Fruit fly (Drosophila melanogaster) whole organism, embryonic: ENCODE results near the gene CG14650.

Experiments
- Ada2b ChIP-seq: fragments of 200-800 bp; sonication (Bioruptor generic); IDR thresholded peaks from 2 replicates; pipeline ENCODE4 v1.3.6; 2022; ENCODE audit warnings: missing biosample characterization, missing genetic modification characterization
- Atf3 ChIP-seq: fragments of 200-800 bp; sonication (Bioruptor generic); optimal IDR thresholded peaks from 3 replicates; lab custom pipeline; 2016; ENCODE audit warnings: missing biosample characterization, missing genetic modification characterization
- Awh ChIP-seq: fragments of 200-800 bp; sonication (Bioruptor generic); IDR thresholded peaks from 2 replicates; pipeline ENCODE4, ENCODE4 v1.3.6; 2022; ENCODE audit warnings: missing biosample characterization, missing genetic modification characterization
- BEAF-32 ChIP-seq: fragments of 200-800 bp; sonication (Bioruptor generic); optimal IDR thresholded peaks from 3 replicates; lab custom pipeline; 2017; ENCODE audit warnings: missing biosample characterization, missing genetic modification characterization, mild to moderate bottlenecking, moderate library complexity, missing genetic modification reagents
- CG11560 ChIP-seq: fragments of 200-800 bp; sonication (Bioruptor generic); IDR thresholded peaks from 3 replicates; pipeline ENCODE4 v1.3.6; 2022; ENCODE audit warnings: missing biosample characterization, missing genetic modification characterization
- CG11695 ChIP-seq: fragments of 200-800 bp; sonication (Bioruptor generic); IDR thresholded peaks from 3 replicates; pipeline ENCODE4 v1.3.6; 2022; ENCODE audit warnings: missing biosample characterization, missing genetic modification characterization
- CG12942 ChIP-seq: fragments of 200-800 bp; sonication (Bioruptor generic); optimal IDR thresholded peaks from 3 replicates; lab custom pipeline; 2016; ENCODE audit warnings: missing biosample characterization, missing genetic modification characterization
- CG13894 ChIP-seq: fragments of 200-800 bp; sonication (Bioruptor generic); optimal IDR thresholded peaks from 3 replicates; lab custom pipeline; 2018; ENCODE audit warnings: missing biosample characterization, mild to moderate bottlenecking, missing genetic modification characterization, moderate library complexity
- CG15601 ChIP-seq: fragments of 200-800 bp; sonication (Bioruptor generic); optimal IDR thresholded peaks from 3 replicates; lab custom pipeline; 2019; ENCODE audit warnings: missing biosample characterization, mild to moderate bottlenecking, missing genetic modification characterization, moderate library complexity
- CG16779 ChIP-seq: fragments of 200-800 bp; sonication (Bioruptor generic); IDR thresholded peaks from 2 replicates; pipeline ENCODE4 v1.3.6; 2022; ENCODE audit warnings: missing biosample characterization, missing genetic modification characterization
- CG18476 ChIP-seq: fragments of 200-800 bp; sonication (Bioruptor generic); optimal IDR thresholded peaks from 2 replicates; lab custom pipeline; 2016; ENCODE audit warnings: missing biosample characterization, mild to moderate bottlenecking, missing genetic modification characterization
- CG32532 ChIP-seq: fragments of 200-800 bp; sonication (Bioruptor generic); IDR thresholded peaks from 2 replicates; pipeline ENCODE4 v1.3.6; 2022; ENCODE audit warnings: missing biosample characterization, missing genetic modification characterization
- CG32772 ChIP-seq: fragments of 200-800 bp; sonication (Bioruptor generic); IDR thresholded peaks from 2 replicates; pipeline ENCODE4 v1.3.6; 2022; ENCODE audit warnings: missing biosample characterization, missing genetic modification characterization
- CG33557 ChIP-seq: fragments of 200-800 bp; sonication (Bioruptor generic); optimal IDR thresholded peaks from 2 replicates; lab custom pipeline; 2019; ENCODE audit warnings: missing biosample characterization, mild to moderate bottlenecking, missing genetic modification characterization, moderate library complexity
- CG42726 ChIP-seq: fragments of 200-800 bp; sonication (Bioruptor generic); IDR thresholded peaks from 2 replicates; pipeline ENCODE4 v1.3.6; 2022; ENCODE audit warnings: missing biosample characterization, missing genetic modification characterization; ENCODE audit not compliant: partially characterized antibody
- CG4707 ChIP-seq: fragments of 200-800 bp; sonication (Bioruptor generic); optimal IDR thresholded peaks from 2 replicates; lab custom pipeline; 2018; ENCODE audit warnings: missing biosample characterization, mild to moderate bottlenecking, missing genetic modification characterization, moderate library complexity
- CG8089 ChIP-seq: fragments of 200-800 bp; sonication (Bioruptor generic); optimal IDR thresholded peaks from 3 replicates; lab custom pipeline; 2016; ENCODE audit warnings: missing biosample characterization, missing genetic modification characterization
- CG8281 ChIP-seq: fragments of 200-800 bp; sonication (Bioruptor generic); optimal IDR thresholded peaks from 2 replicates; lab custom pipeline; 2018; ENCODE audit warnings: missing biosample characterization, mild to moderate bottlenecking, missing genetic modification characterization, moderate library complexity
- GATAe ChIP-seq: fragments of 200-800 bp; sonication (Bioruptor generic); conservative IDR thresholded peaks from 2 replicates; pipeline ENCODE4 v1.3.6; 2022; ENCODE audit warnings: missing biosample characterization, missing genetic modification characterization
- HmgZ ChIP-seq: fragments of 200-800 bp; sonication (Bioruptor generic); optimal IDR thresholded peaks from 2 replicates; lab custom pipeline; 2018; ENCODE audit warnings: missing biosample characterization, mild to moderate bottlenecking, missing genetic modification characterization
- Lpt ChIP-seq: fragments of >200 bp; optimal IDR thresholded peaks from 2 replicates; lab custom pipeline; 2018; ENCODE audit warnings: missing biosample characterization, missing genetic modification characterization
- Myb ChIP-seq: fragments of 200-800 bp; sonication (Bioruptor generic); optimal IDR thresholded peaks from 2 replicates; lab custom pipeline; 2016; ENCODE audit warnings: missing biosample characterization, missing genetic modification characterization
- NK7.1 ChIP-seq: fragments of 200-800 bp; sonication (Bioruptor generic); optimal IDR thresholded peaks from 3 replicates; lab custom pipeline; 2016; ENCODE audit warnings: missing biosample characterization, missing genetic modification characterization
- PHDP ChIP-seq: fragments of 200-800 bp; sonication (Bioruptor generic); optimal IDR thresholded peaks from 3 replicates; lab custom pipeline; 2018; ENCODE audit warnings: missing biosample characterization, mild to moderate bottlenecking, missing genetic modification characterization, moderate library complexity
- Sry-δ ChIP-seq: fragments of 200-800 bp; sonication (Bioruptor generic); optimal IDR thresholded peaks from 2 replicates; lab custom pipeline; 2016; ENCODE audit warnings: missing biosample characterization, missing genetic modification characterization
- Stat92E ChIP-seq, 3 experiments: fragments of >200 bp in 2 of 3; fragments of 200-800 bp in 1 of 3; sonication (Bioruptor generic) in 1 of 3; optimal IDR thresholded peaks; 2 replicates each; lab custom pipeline; 2017 to 2019; ENCODE audit warnings: missing biosample characterization in 3 of 3, missing genetic modification characterization in 3 of 3, mild to moderate bottlenecking in 1 of 3, moderate library complexity in 1 of 3
- Usf ChIP-seq: fragments of 200-800 bp; sonication (Bioruptor generic); optimal IDR thresholded peaks from 2 replicates; lab custom pipeline; 2017; ENCODE audit warnings: missing genotype, missing biosample characterization, missing genetic modification characterization
- ase ChIP-seq: fragments of 200-800 bp; sonication (Bioruptor generic); IDR thresholded peaks from 3 replicates; pipeline ENCODE4 v1.3.6; 2022; ENCODE audit warnings: missing biosample characterization, missing genetic modification characterization
- bigmax ChIP-seq: fragments of 200-800 bp; sonication (Bioruptor generic); optimal IDR thresholded peaks from 2 replicates; lab custom pipeline; 2018; ENCODE audit warnings: missing biosample characterization, mild to moderate bottlenecking, missing genetic modification characterization
- ci ChIP-seq: fragments of 200-800 bp; sonication (Bioruptor generic); IDR thresholded peaks from 3 replicates; pipeline ENCODE4 v1.3.6; 2022; ENCODE audit warnings: missing biosample characterization, missing genetic modification characterization
- dan ChIP-seq: fragments of 200-800 bp; sonication (Bioruptor generic); IDR thresholded peaks from 2 replicates; pipeline ENCODE4 v1.3.6; 2022; ENCODE audit warnings: missing biosample characterization, missing genetic modification characterization
- dimm ChIP-seq: fragments of 200-800 bp; sonication (Bioruptor generic); IDR thresholded peaks from 2 replicates; pipeline ENCODE4 v1.3.6; 2022; ENCODE audit warnings: missing biosample characterization, missing genetic modification characterization
- grau ChIP-seq: fragments of 200-800 bp; optimal IDR thresholded peaks from 3 replicates; lab custom pipeline; 2019; ENCODE audit warnings: missing biosample characterization, mild to moderate bottlenecking, missing genetic modification characterization, moderate library complexity
- h ChIP-seq: fragments of >200 bp; optimal IDR thresholded peaks from 2 replicates; lab custom pipeline; 2017
- inv ChIP-seq: fragments of 200-800 bp; sonication (Bioruptor generic); IDR thresholded peaks from 2 replicates; pipeline ENCODE4 v1.3.6; 2022; ENCODE audit warnings: missing biosample characterization, missing genetic modification characterization; ENCODE audit not compliant: partially characterized antibody
- jigr1 ChIP-seq: fragments of 200-800 bp; sonication (Bioruptor generic); IDR thresholded peaks from 3 replicates; pipeline ENCODE4 v1.3.6; 2022; ENCODE audit warnings: missing biosample characterization, missing genetic modification characterization
- ken ChIP-seq: fragments of 200-800 bp; sonication (Bioruptor generic); IDR thresholded peaks from 3 replicates; pipeline ENCODE4 v1.3.6; 2022; ENCODE audit warnings: missing biosample characterization, missing genetic modification characterization
- lab ChIP-seq: fragments of 200-800 bp; sonication (Bioruptor generic); optimal IDR thresholded peaks from 3 replicates; lab custom pipeline; 2017; ENCODE audit warnings: missing biosample characterization, missing genetic modification characterization, mild to moderate bottlenecking, moderate library complexity, missing genetic modification reagents
- luna ChIP-seq: fragments of 200-800 bp; sonication (Bioruptor generic); optimal IDR thresholded peaks from 2 replicates; lab custom pipeline; 2016; ENCODE audit warnings: missing biosample characterization, missing genetic modification characterization
- nerfin-1 ChIP-seq: fragments of 200-800 bp; sonication (Bioruptor generic); optimal IDR thresholded peaks from 3 replicates; lab custom pipeline; 2019; ENCODE audit warnings: missing biosample characterization, mild to moderate bottlenecking, missing genetic modification characterization, moderate library complexity
- nmo ChIP-seq: fragments of 200-800 bp; sonication (Bioruptor generic); optimal IDR thresholded peaks from 2 replicates; lab custom pipeline; 2018; ENCODE audit warnings: missing biosample characterization, mild to moderate bottlenecking, missing genetic modification characterization, moderate library complexity
- pros ChIP-seq: fragments of 200-800 bp; sonication (Bioruptor generic); optimal IDR thresholded peaks from 3 replicates; lab custom pipeline; 2019; ENCODE audit warnings: missing biosample characterization, mild to moderate bottlenecking, missing genetic modification characterization, moderate library complexity
- ranshi ChIP-seq: fragments of 200-800 bp; sonication (Bioruptor generic); IDR thresholded peaks from 2 replicates; pipeline ENCODE4 v1.3.6; 2022; ENCODE audit warnings: missing biosample characterization, missing genetic modification characterization
- sens ChIP-seq: fragments of 200-800 bp; sonication (Bioruptor generic); peaks from one replicate; lab custom pipeline; 2016; ENCODE audit warnings: missing biosample characterization, missing genetic modification characterization
- sens-2 ChIP-seq: fragments of 200-800 bp; sonication (Bioruptor generic); IDR thresholded peaks from 2 replicates; pipeline ENCODE4 v1.3.6; 2022; ENCODE audit warnings: missing biosample characterization, missing genetic modification characterization
- sqz ChIP-seq: fragments of 200-800 bp; sonication (Bioruptor generic); optimal IDR thresholded peaks from 3 replicates; lab custom pipeline; 2018; ENCODE audit warnings: missing biosample characterization, mild to moderate bottlenecking, missing genetic modification characterization
- tin ChIP-seq: fragments of 200-800 bp; sonication (Bioruptor generic); optimal IDR thresholded peaks from 3 replicates; lab custom pipeline; 2016; ENCODE audit warnings: missing biosample characterization, missing genetic modification characterization
- trem ChIP-seq: fragments of 200-800 bp; optimal IDR thresholded peaks from 3 replicates; lab custom pipeline; 2019; ENCODE audit warnings: missing biosample characterization, mild to moderate bottlenecking, missing genetic modification characterization, moderate library complexity
- usp ChIP-seq: fragments of >200 bp; optimal IDR thresholded peaks from 2 replicates; lab custom pipeline; 2017; ENCODE audit warnings: missing biosample characterization, missing genetic modification characterization

CG14650 gene

DNA sequence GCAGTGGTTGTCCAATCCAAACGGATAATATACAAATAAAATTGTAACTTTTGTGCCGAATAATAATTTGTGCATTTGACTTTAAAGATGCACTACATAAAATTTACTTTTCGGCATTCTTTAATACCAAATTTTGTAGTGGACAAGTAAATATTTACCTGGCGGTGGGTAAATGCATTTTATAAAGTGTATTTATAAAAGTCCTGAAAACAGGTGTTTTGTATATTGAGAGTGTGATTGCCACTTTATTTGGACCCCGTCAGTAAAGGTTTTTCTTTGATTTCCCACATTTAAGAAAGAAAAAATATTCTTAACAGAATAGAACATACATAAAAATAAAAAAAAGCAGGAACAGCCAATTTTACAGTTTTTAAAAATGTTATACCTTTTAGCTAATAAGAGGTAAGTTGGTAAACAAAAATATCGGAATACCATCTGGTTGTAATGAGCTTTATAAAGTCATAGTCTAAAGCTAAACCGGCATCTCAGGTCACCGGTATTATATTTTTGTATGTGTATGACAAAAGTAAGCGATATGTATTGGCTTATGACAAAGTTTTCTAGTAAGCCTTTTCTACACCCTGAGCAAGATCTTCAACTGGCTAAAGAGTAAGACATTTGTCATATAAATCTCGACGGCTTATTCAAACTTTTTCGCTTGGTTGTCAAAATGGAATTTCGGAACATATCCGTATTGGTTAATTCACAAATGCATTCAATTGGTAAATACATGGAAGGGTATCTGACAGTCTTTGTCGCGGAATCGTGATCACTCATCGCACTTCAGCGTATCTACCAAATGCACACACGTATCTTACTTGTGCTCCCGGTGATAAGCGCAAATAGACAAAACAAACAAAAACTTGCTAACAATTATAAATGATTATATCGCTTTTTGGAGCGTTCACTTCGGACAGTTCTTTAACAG, 42.3 kb upstream of the CG14650 start (continued):
- TF ChIP-seq h (lab: Kevin White, UChicago) = no peak
- TF ChIP-seq trem (tag; lab: Kevin White, UChicago) = peak; percentile 53
- peak; percentile 85 for TF ChIP-seq ase (GFP tag; lab: Robert Waterston, UW)
- TF ChIP-seq CG4707 (GFP tag; lab: Kevin White, UChicago) = peak; percentile 52
- TF ChIP-seq Stat92E (GFP tag; optimal IDR thresholded peaks at IDR 0.05; lab: Kevin White, UChicago) = no peak
- TF ChIP-seq CG42726 (GFP tag; lab: Robert Waterston, UW) = no peak
- peak; percentile 74 for TF ChIP-seq CG8089
- TF ChIP-seq pros (GFP tag; lab: Kevin White, UChicago) = no peak
- peak; percentile 80 for TF ChIP-seq CG18476 (GFP tag; lab: Kevin White, UChicago)
- TF ChIP-seq BEAF-32 (GFP tag; lab: Kevin White, UChicago) = peak; percentile 14
- peak; percentile 58; the same call in 1 of the 3 replicates for TF ChIP-seq CG11560 (tag; lab: Robert Waterston, UW)
- peak; percentile 78 for TF ChIP-seq GATAe (GFP tag; lab: Robert Waterston, UW)
- TF ChIP-seq lab (GFP tag; lab: Kevin White, UChicago) = peak; percentile 95
- TF ChIP-seq CG33557 (GFP tag; lab: Kevin White, UChicago) = no peak
- 0 out of 3 replicates have a peak, but pooled peaks have one; percentile 50 for TF ChIP-seq jigr1
- peak; percentile 65 for TF ChIP-seq Sry-δ (GFP tag; lab: Kevin White, UChicago)
- TF ChIP-seq luna (GFP tag; lab: Kevin White, UChicago) = peak; percentile 57
- TF ChIP-seq CG15601 (tag; lab: Kevin White, UChicago) = peak; percentile 75
- TF ChIP-seq ranshi (GFP tag; lab: Robert Waterston, UW) = peak; percentile 88; the same call in 1 of the 2 replicates
- peak; percentile 91 for TF ChIP-seq CG11695 (GFP tag; lab: Robert Waterston, UW)
- no peak for TF ChIP-seq dan (GFP tag; lab: Robert Waterston, UW)
- TF ChIP-seq ken (GFP tag; lab: Robert Waterston, UW) = peak; percentile 86
- peak; percentile 90 for TF ChIP-seq grau (tag; lab: Kevin White, UChicago)
- peak; percentile 76 for TF ChIP-seq Usf
- TF ChIP-seq HmgZ = peak; percentile 92
- peak; percentile 28; the same call in 1 of the 2 replicates for TF ChIP-seq CG16779 (GFP tag; lab: Robert Waterston, UW)
- peak; percentile 90 for TF ChIP-seq PHDP (tag; lab: Kevin White, UChicago)
- no peak; the same call in 1 of the 2 replicates for TF ChIP-seq dimm (GFP tag; lab: Robert Waterston, UW)
- peak; percentile 86 for TF ChIP-seq CG32532 (GFP tag; lab: Robert Waterston, UW)
- TF ChIP-seq usp (GFP tag; lab: Kevin White, UChicago) = no peak
- TF ChIP-seq CG32772 (GFP tag; lab: Robert Waterston, UW) = peak; percentile 86
- peak; percentile 81 for TF ChIP-seq Myb (GFP tag; lab: Kevin White, UChicago)
- TF ChIP-seq inv (GFP tag; lab: Robert Waterston, UW) = no peak
- no peak for TF ChIP-seq sqz
- TF ChIP-seq CG13894 = peak; percentile 68
- TF ChIP-seq sens (GFP tag; lab: Kevin White, UChicago) = peak; percentile 95
- peak; percentile 75 for TF ChIP-seq NK7.1
- TF ChIP-seq nerfin-1 = peak; percentile 76
- TF ChIP-seq Lpt (GFP tag; lab: Kevin White, UChicago) = no peak
- TF ChIP-seq CG8281 (tag; lab: Kevin White, UChicago) = peak; percentile 57
- TF ChIP-seq bigmax (GFP tag; lab: Kevin White, UChicago) = no peak
- peak; percentile 72; the same call in 1 of the 2 replicates for TF ChIP-seq Awh (GFP tag; lab: Robert Waterston, UW)
- TF ChIP-seq ci = peak; percentile 93
- TF ChIP-seq sens-2 (GFP tag; lab: Robert Waterston, UW) = peak; percentile 53; the same call in 1 of the 2 replicates
- peak; percentile 86 for TF ChIP-seq Ada2b
- peak; percentile 66 for TF ChIP-seq CG12942
- peak; percentile 93 for TF ChIP-seq nmo (GFP tag; lab: Kevin White, UChicago)
- TF ChIP-seq tin (GFP tag; lab: Kevin White, UChicago) = peak; percentile 75
- peak; percentile 64 for TF ChIP-seq Atf3
